Fruit fly (Drosophila melanogaster) whole organism, embryonic: ENCODE measurements around the gene CG4461.
A peak's percentile ranks its signal among the peaks of the same experiment; 100 is the strongest.

Experiments
- ATbp ChIP-seq: fragments of 200-800 bp; sonication (Bioruptor generic); optimal IDR thresholded peaks from 2 replicates; lab custom pipeline; 2017; ENCODE audit warnings: missing biosample characterization, mild to moderate bottlenecking, missing genetic modification characterization, missing genetic modification reagents
- Antp ChIP-seq: fragments of 200-800 bp; sonication (Bioruptor generic); optimal IDR thresholded peaks from 3 replicates; lab custom pipeline; 2016; ENCODE audit warnings: missing biosample characterization, missing genetic modification characterization
- Atf6 ChIP-seq: fragments of 200-800 bp; sonication (Bioruptor generic); IDR thresholded peaks from 2 replicates; pipeline ENCODE4 v1.3.6; 2022; ENCODE audit warnings: missing biosample characterization, missing genetic modification characterization
- CG10321 ChIP-seq: fragments of 200-800 bp; sonication (Bioruptor generic); IDR thresholded peaks from 2 replicates; pipeline ENCODE4 v1.3.6; 2022; ENCODE audit warnings: missing biosample characterization, missing genetic modification characterization
- CG10543 ChIP-seq: fragments of 200-800 bp; sonication (Bioruptor generic); optimal IDR thresholded peaks from 3 replicates; lab custom pipeline; 2017; ENCODE audit warnings: missing biosample characterization, mild to moderate bottlenecking, missing genetic modification characterization, moderate library complexity
- CG10959 ChIP-seq: fragments of 200-800 bp; sonication (Bioruptor generic); IDR thresholded peaks from 2 replicates; pipeline ENCODE4 v1.3.6; 2022; ENCODE audit warnings: missing biosample characterization, missing genetic modification characterization
- CG1233 ChIP-seq: fragments of 200-800 bp; sonication (Bioruptor generic); optimal IDR thresholded peaks from 4 replicates; lab custom pipeline; 2018; ENCODE audit warnings: missing biosample characterization, mild to moderate bottlenecking, missing genetic modification characterization
- CG14860 ChIP-seq: fragments of 200-800 bp; sonication (Bioruptor generic); IDR thresholded peaks from 3 replicates; pipeline ENCODE4 v1.3.6; 2022; ENCODE audit warnings: missing biosample characterization, missing genetic modification characterization; ENCODE audit not compliant: partially characterized antibody
- CG15514 ChIP-seq: fragments of 200-800 bp; sonication (Bioruptor generic); optimal IDR thresholded peaks from 3 replicates; lab custom pipeline; 2017; ENCODE audit warnings: missing biosample characterization, missing genetic modification characterization, mild to moderate bottlenecking, moderate library complexity, missing genetic modification reagents
- CG17361 ChIP-seq: fragments of 200-800 bp; sonication (Bioruptor generic); IDR thresholded peaks from 3 replicates; pipeline ENCODE4 v1.3.6; 2022; ENCODE audit warnings: missing biosample characterization, missing genetic modification characterization
- CG17568 ChIP-seq: fragments of 200-800 bp; sonication (Bioruptor generic); optimal IDR thresholded peaks from 2 replicates; lab custom pipeline; 2018; ENCODE audit warnings: missing biosample characterization, mild to moderate bottlenecking, missing genetic modification characterization, moderate library complexity
- CG17912 ChIP-seq: fragments of 200-800 bp; sonication (Bioruptor generic); optimal IDR thresholded peaks from 2 replicates; lab custom pipeline; 2018; ENCODE audit warnings: missing biosample characterization, mild to moderate bottlenecking, missing genetic modification characterization
- CG3065 ChIP-seq: fragments of 200-800 bp; sonication (Bioruptor generic); optimal IDR thresholded peaks from 2 replicates; lab custom pipeline; 2016; ENCODE audit warnings: missing biosample characterization, missing genetic modification characterization
- CG3163 ChIP-seq: fragments of 200-800 bp; sonication (Bioruptor generic); optimal IDR thresholded peaks from 3 replicates; lab custom pipeline; 2016; ENCODE audit warnings: missing biosample characterization, missing genetic modification characterization
- CG3995 ChIP-seq: fragments of 200-800 bp; sonication (Bioruptor generic); optimal IDR thresholded peaks from 3 replicates; lab custom pipeline; 2016; ENCODE audit warnings: missing biosample characterization, missing genetic modification characterization
- CG4854 ChIP-seq: fragments of 200-800 bp; sonication (Bioruptor generic); optimal IDR thresholded peaks from 2 replicates; lab custom pipeline; 2016; ENCODE audit warnings: missing biosample characterization, missing genetic modification characterization, inconsistent platforms
- CG6689 ChIP-seq: fragments of 200-800 bp; sonication (Bioruptor generic); IDR thresholded peaks from 2 replicates; pipeline ENCODE4 v1.3.6; 2022; ENCODE audit warnings: missing biosample characterization, missing genetic modification characterization
- CG6813 ChIP-seq: fragments of 200-800 bp; sonication (Bioruptor generic); optimal IDR thresholded peaks from 2 replicates; lab custom pipeline; 2017; ENCODE audit warnings: missing biosample characterization, missing genetic modification characterization, mild to moderate bottlenecking, moderate library complexity, missing genetic modification reagents
- CG7357 ChIP-seq: fragments of 200-800 bp; sonication (Bioruptor generic); IDR thresholded peaks from 3 replicates; pipeline ENCODE4 v1.3.6; 2022; ENCODE audit warnings: missing biosample characterization, missing genetic modification characterization
- CG8290 ChIP-seq, 3 experiments: fragments of 200-800 bp; sonication (Bioruptor generic); optimal IDR thresholded peaks; 2 replicates each; lab custom pipeline; 2016 to 2019; ENCODE audit warnings: missing biosample characterization in 3 of 3, missing genetic modification characterization in 3 of 3, mild to moderate bottlenecking in 2 of 3, moderate library complexity in 1 of 3
- CG8478 ChIP-seq: fragments of >200 bp; optimal IDR thresholded peaks from 2 replicates; lab custom pipeline; 2018
- CG9727 ChIP-seq: fragments of 200-800 bp; sonication (Bioruptor generic); optimal IDR thresholded peaks from 3 replicates; lab custom pipeline; 2017; ENCODE audit warnings: missing biosample characterization, mild to moderate bottlenecking, missing genetic modification characterization
- CrebB ChIP-seq: fragments of 200-800 bp; sonication (Bioruptor generic); optimal IDR thresholded peaks from 3 replicates; lab custom pipeline; 2018; ENCODE audit warnings: missing biosample characterization, mild to moderate bottlenecking, missing genetic modification characterization
- Dfd ChIP-seq, 2 experiments: fragments of >200 bp; optimal IDR thresholded peaks; 2 replicates each; lab custom pipeline; 2017; ENCODE audit warnings: missing biosample characterization in 2 of 2, missing genetic modification characterization in 2 of 2
- Fer2 ChIP-seq: fragments of 200-800 bp; sonication (Bioruptor generic); optimal IDR thresholded peaks from 2 replicates; lab custom pipeline; 2018; ENCODE audit warnings: missing biosample characterization, mild to moderate bottlenecking, missing genetic modification characterization, moderate library complexity
- HLH54F ChIP-seq: fragments of 200-800 bp; sonication (Bioruptor generic); optimal IDR thresholded peaks from 3 replicates; lab custom pipeline; 2016; ENCODE audit warnings: missing biosample characterization, missing genetic modification characterization
- Hand ChIP-seq: fragments of 200-800 bp; sonication (Bioruptor generic); optimal IDR thresholded peaks from 2 replicates; lab custom pipeline; 2017; ENCODE audit warnings: mild to moderate bottlenecking, missing biosample characterization, missing genetic modification reagents, missing genetic modification characterization
- Hr51 ChIP-seq, 2 experiments: fragments of 200-800 bp; sonication (Bioruptor generic); optimal IDR thresholded peaks; 2 replicates in 1 of 2; 3 replicates in 1 of 2; lab custom pipeline; 2016 to 2018; ENCODE audit warnings: missing biosample characterization in 2 of 2, missing genetic modification characterization in 2 of 2, mild to moderate bottlenecking in 1 of 2, moderate library complexity in 1 of 2
- MBD-R2 ChIP-seq: fragments of 200-800 bp; sonication (Bioruptor generic); IDR thresholded peaks from 2 replicates; pipeline ENCODE4 v1.3.6; 2022; ENCODE audit warnings: missing biosample characterization, missing genetic modification characterization
- MESR4 ChIP-seq: fragments of 200-800 bp; sonication (Bioruptor generic); optimal IDR thresholded peaks from 2 replicates; lab custom pipeline; 2018; ENCODE audit warnings: missing biosample characterization, mild to moderate bottlenecking, missing genetic modification characterization, moderate library complexity
- Mrtf ChIP-seq: fragments of 200-800 bp; sonication (Bioruptor generic); IDR thresholded peaks from 3 replicates; pipeline ENCODE4 v1.3.6; 2022; ENCODE audit warnings: missing biosample characterization, missing genetic modification characterization
- Nf-YC ChIP-seq: fragments of 200-800 bp; optimal IDR thresholded peaks from 3 replicates; lab custom pipeline; 2019; ENCODE audit warnings: missing biosample characterization, mild to moderate bottlenecking, missing genetic modification characterization, moderate library complexity
- Opbp ChIP-seq: fragments of 200-800 bp; sonication (Bioruptor generic); IDR thresholded peaks from 3 replicates; pipeline ENCODE4 v1.3.6; 2022; ENCODE audit warnings: missing biosample characterization, missing genetic modification characterization; ENCODE audit not compliant: partially characterized antibody
- Ptx1 ChIP-seq: fragments of 200-800 bp; sonication (Bioruptor generic); IDR thresholded peaks from 2 replicates; pipeline ENCODE4 v1.3.6; 2022; ENCODE audit warnings: missing biosample characterization, missing genetic modification characterization
- YL-1 ChIP-seq: fragments of 200-800 bp; sonication (Bioruptor generic); optimal IDR thresholded peaks from 3 replicates; lab custom pipeline; 2017; ENCODE audit warnings: missing biosample characterization, mild to moderate bottlenecking, missing genetic modification characterization
- ab ChIP-seq: fragments of 200-800 bp; sonication (Bioruptor generic); optimal IDR thresholded peaks from 2 replicates; lab custom pipeline; 2016; ENCODE audit warnings: missing biosample characterization, missing genetic modification characterization
- bcd ChIP-seq: fragments of 200-800 bp; sonication (Bioruptor generic); optimal IDR thresholded peaks from 2 replicates; lab custom pipeline; 2017; ENCODE audit warnings: missing biosample characterization, mild to moderate bottlenecking, missing genetic modification characterization
- cg ChIP-seq: fragments of 200-800 bp; sonication (Bioruptor generic); optimal IDR thresholded peaks from 3 replicates; lab custom pipeline; 2019; ENCODE audit warnings: missing biosample characterization, mild to moderate bottlenecking, missing genetic modification characterization, moderate library complexity
- da ChIP-seq: fragments of 200-800 bp; sonication (Bioruptor generic); optimal IDR thresholded peaks from 2 replicates; lab custom pipeline; 2016; ENCODE audit warnings: missing biosample characterization, missing genetic modification characterization
- ems ChIP-seq: fragments of 200-800 bp; sonication (Bioruptor generic); optimal IDR thresholded peaks from 3 replicates; lab custom pipeline; 2016; ENCODE audit warnings: missing biosample characterization, missing genetic modification characterization
- gro ChIP-seq: fragments of 200-800 bp; sonication (Bioruptor generic); optimal IDR thresholded peaks from 2 replicates; lab custom pipeline; 2016; ENCODE audit warnings: missing biosample characterization, missing genetic modification characterization
- jigr1 ChIP-seq: fragments of 200-800 bp; sonication (Bioruptor generic); IDR thresholded peaks from 3 replicates; pipeline ENCODE4 v1.3.6; 2022; ENCODE audit warnings: missing biosample characterization, missing genetic modification characterization
- lmd ChIP-seq: fragments of 200-800 bp; sonication (Bioruptor generic); IDR thresholded peaks from 2 replicates; pipeline ENCODE4 v1.3.6; 2022; ENCODE audit warnings: missing biosample characterization, missing genetic modification characterization
- mam ChIP-seq: fragments of 200-800 bp; sonication (Bioruptor generic); optimal IDR thresholded peaks from 3 replicates; lab custom pipeline; 2016; ENCODE audit warnings: missing biosample characterization, missing genetic modification characterization
- onecut ChIP-seq: fragments of 200-800 bp; sonication (Bioruptor generic); IDR thresholded peaks from 2 replicates; pipeline ENCODE4 v1.3.6; 2022; ENCODE audit warnings: missing biosample characterization, missing genetic modification characterization
- pb ChIP-seq: fragments of 200-800 bp; sonication (Bioruptor generic); optimal IDR thresholded peaks from 3 replicates; lab custom pipeline; 2016; ENCODE audit warnings: missing biosample characterization, missing genetic modification characterization
- pnt ChIP-seq: fragments of 200-800 bp; sonication (Bioruptor generic); optimal IDR thresholded peaks from 3 replicates; lab custom pipeline; 2016; ENCODE audit warnings: missing biosample characterization, missing genetic modification characterization
- prd ChIP-seq, 3 experiments: fragments of >200 bp in 2 of 3; fragments of 200-800 bp in 1 of 3; sonication (Bioruptor generic) in 1 of 3; optimal IDR thresholded peaks in 2 of 3; IDR thresholded peaks in 1 of 3; 2 replicates in 2 of 3; 3 replicates in 1 of 3; pipeline versions ENCODE4 v1.3.6 to Lab custom; 2017 to 2022; ENCODE audit warnings: missing biosample characterization in 1 of 3, missing genetic modification characterization in 1 of 3
- repo ChIP-seq: fragments of 200-800 bp; sonication (Bioruptor generic); optimal IDR thresholded peaks from 2 replicates; lab custom pipeline; 2016; ENCODE audit warnings: missing biosample characterization, missing genetic modification characterization
- sisA ChIP-seq: fragments of 200-800 bp; sonication (Bioruptor generic); IDR thresholded peaks from 2 replicates; pipeline ENCODE4 v1.3.6; 2022; ENCODE audit warnings: missing biosample characterization, missing genetic modification characterization
- slou ChIP-seq: fragments of 200-800 bp; sonication (Bioruptor generic); optimal IDR thresholded peaks from 3 replicates; lab custom pipeline; 2016; ENCODE audit warnings: missing biosample characterization, missing genetic modification characterization

The CG4461 gene

DNA sequence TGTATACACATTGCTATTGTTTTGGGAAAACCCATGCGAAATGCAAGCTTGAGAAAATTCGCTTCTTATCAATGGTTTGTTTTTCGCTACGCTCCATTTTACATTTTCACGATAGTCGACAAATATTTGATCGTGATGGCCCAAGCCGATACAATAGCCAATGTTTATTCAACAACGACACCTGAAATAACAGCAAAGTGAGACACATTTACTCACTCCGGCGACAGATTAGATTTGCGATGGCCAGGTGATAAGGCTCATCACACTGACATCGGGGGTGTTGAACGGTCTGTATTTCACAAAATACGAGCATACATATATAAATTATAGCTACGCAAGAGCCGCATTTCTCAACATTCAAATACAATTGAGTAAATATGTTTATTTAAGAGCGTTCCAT, 21.9 kb downstream of the CG4461 start (continued):
- TF ChIP-seq Nf-YC (peak; percentile 22), slou (GFP tag; lab: Kevin White, UChicago) (no peak), Opbp (GFP tag; lab: Robert Waterston, UW) (no peak), Ptx1 (GFP tag; lab: Robert Waterston, UW) (peak; percentile 26; the same call in 1 of the 2 replicates), CG17568 (GFP tag; lab: Kevin White, UChicago) (peak; percentile 67), Antp (GFP tag; lab: Kevin White, UChicago) (peak; percentile 28), CG7357 (GFP tag; lab: Robert Waterston, UW) (no peak), Mrtf (GFP tag; lab: Robert Waterston, UW) (no peak), mam (GFP tag; lab: Kevin White, UChicago) (peak; percentile 68), CG1233 (GFP tag; lab: Kevin White, UChicago) (peak; percentile 75), pnt (peak; percentile 25), Fer2 (tag; lab: Kevin White, UChicago) (peak; percentile 59), CG3995 (GFP tag; lab: Kevin White, UChicago) (peak; percentile 47), HLH54F (peak; percentile 10), CG8478 (no peak), CG15514 (GFP tag; lab: Kevin White, UChicago) (peak; percentile 89), jigr1 (GFP tag; lab: Robert Waterston, UW) (no peak), MBD-R2 (peak; percentile 51; the same call in 1 of the 2 replicates), lmd (GFP tag; lab: Robert Waterston, UW) (no peak), CG14860 (GFP tag; lab: Robert Waterston, UW) (no peak), ab (GFP tag; lab: Kevin White, UChicago) (no peak), pb (GFP tag; lab: Kevin White, UChicago) (no peak), da (GFP tag; lab: Kevin White, UChicago) (no peak), prd (optimal IDR thresholded peaks at IDR 0.05; lab: Kevin White, UChicago) (no peak), prd (GFP tag; IDR thresholded peaks at IDR 0.05; lab: Robert Waterston, UW) (no peak), bcd (GFP tag; lab: Kevin White, UChicago) (peak; percentile 65), CG17361 (GFP tag; lab: Robert Waterston, UW) (no peak), CG3065 (no peak), ATbp (GFP tag; lab: Kevin White, UChicago) (peak; percentile 72), MESR4 (no peak), CrebB (tag; lab: Kevin White, UChicago) (peak; percentile 76), CG6813 (GFP tag; lab: Kevin White, UChicago) (peak; percentile 90), CG8290 (GFP tag; optimal IDR thresholded peaks at IDR 0.05; lab: Kevin White, UChicago) (peak; percentile 53), CG8290 (tag; optimal IDR thresholded peaks at IDR 0.05; lab: Kevin White, UChicago) (peak in 1 of 2 experiments; percentile 91), CG10959 (GFP tag; lab: Robert Waterston, UW) (peak; percentile 32; the same call in 1 of the 2 replicates), cg (GFP tag; lab: Kevin White, UChicago) (no peak), CG6689 (GFP tag; lab: Robert Waterston, UW) (no peak), CG10543 (GFP tag; lab: Kevin White, UChicago) (peak; percentile 25), gro (GFP tag; lab: Kevin White, UChicago) (peak; percentile 94), repo (GFP tag; lab: Kevin White, UChicago) (peak; percentile 41), CG10321 (no peak), Hand (GFP tag; lab: Kevin White, UChicago) (peak; percentile 3), Atf6 (GFP tag; lab: Robert Waterston, UW) (peak; percentile 77), CG9727 (GFP tag; lab: Kevin White, UChicago) (peak; percentile 69), YL-1 (GFP tag; lab: Kevin White, UChicago) (peak; percentile 30), CG3163 (GFP tag; lab: Kevin White, UChicago) (no peak), Dfd (GFP tag; optimal IDR thresholded peaks at IDR 0.05; lab: Kevin White, UChicago) (no peak), Hr51 (GFP tag; optimal IDR thresholded peaks at IDR 0.05; lab: Kevin White, UChicago) (peak in 1 of 2 experiments; percentile 30), CG4854 (GFP tag; lab: Kevin White, UChicago) (peak; percentile 66), ems (GFP tag; lab: Kevin White, UChicago) (peak; percentile 38), sisA (GFP tag; lab: Robert Waterston, UW) (no peak), CG17912 (GFP tag; lab: Kevin White, UChicago) (peak; percentile 4), onecut (peak; percentile 63)
